Fruit fly (Drosophila melanogaster) whole organism, embryonic: Measurements from ENCODE around the gene CG4950.

Source experiments
- Asciz ChIP-seq: fragments of 200-800 bp; sonication (Bioruptor generic); optimal IDR thresholded peaks from 2 replicates; lab custom pipeline; 2017; ENCODE audit warnings: missing biosample characterization, mild to moderate bottlenecking, missing genetic modification characterization, missing genetic modification reagents
- Atf-2 ChIP-seq: fragments of 200-800 bp; sonication (Bioruptor generic); optimal IDR thresholded peaks from 2 replicates; lab custom pipeline; 2016; ENCODE audit warnings: missing biosample characterization, missing genetic modification characterization
- Awh ChIP-seq: fragments of 200-800 bp; sonication (Bioruptor generic); IDR thresholded peaks from 2 replicates; pipeline ENCODE4, ENCODE4 v1.3.6; 2022; ENCODE audit warnings: missing biosample characterization, missing genetic modification characterization
- B-H2 ChIP-seq: fragments of 200-800 bp; sonication (Bioruptor generic); optimal IDR thresholded peaks from 2 replicates; lab custom pipeline; 2018; ENCODE audit warnings: missing biosample characterization, mild to moderate bottlenecking, missing genetic modification characterization
- BEAF-32 ChIP-seq: fragments of 200-800 bp; sonication (Bioruptor generic); optimal IDR thresholded peaks from 3 replicates; lab custom pipeline; 2017; ENCODE audit warnings: missing biosample characterization, missing genetic modification characterization, mild to moderate bottlenecking, moderate library complexity, missing genetic modification reagents
- Bdp1 ChIP-seq: fragments of 200-800 bp; sonication (Bioruptor generic); optimal IDR thresholded peaks from 3 replicates; lab custom pipeline; 2016; ENCODE audit warnings: missing biosample characterization, missing genetic modification characterization
- CG10274 ChIP-seq: fragments of 200-800 bp; sonication (Bioruptor generic); optimal IDR thresholded peaks from 3 replicates; lab custom pipeline; 2017; ENCODE audit warnings: missing biosample characterization, mild to moderate bottlenecking, missing genetic modification characterization
- CG12391 ChIP-seq: fragments of 200-800 bp; sonication (Bioruptor generic); optimal IDR thresholded peaks from 3 replicates; lab custom pipeline; 2018; ENCODE audit warnings: missing biosample characterization, mild to moderate bottlenecking, missing genetic modification characterization, moderate library complexity
- CG12769 ChIP-seq: fragments of 200-800 bp; sonication (Bioruptor generic); optimal IDR thresholded peaks from 2 replicates; lab custom pipeline; 2019; ENCODE audit warnings: missing biosample characterization, mild to moderate bottlenecking, missing genetic modification characterization, moderate library complexity
- CG1529 ChIP-seq: fragments of 200-800 bp; sonication (Bioruptor generic); optimal IDR thresholded peaks from 3 replicates; lab custom pipeline; 2018; ENCODE audit warnings: missing biosample characterization, missing genetic modification characterization
- CG1647 ChIP-seq: fragments of 200-800 bp; sonication (Bioruptor generic); optimal IDR thresholded peaks from 3 replicates; lab custom pipeline; 2016; ENCODE audit warnings: missing biosample characterization, missing genetic modification characterization
- CG17802 ChIP-seq: fragments of 200-800 bp; sonication (Bioruptor generic); optimal IDR thresholded peaks from 2 replicates; lab custom pipeline; 2018; ENCODE audit warnings: missing biosample characterization, mild to moderate bottlenecking, missing genetic modification characterization, moderate library complexity
- CG2116 ChIP-seq: fragments of 200-800 bp; sonication (Bioruptor generic); optimal IDR thresholded peaks from 3 replicates; lab custom pipeline; 2018; ENCODE audit warnings: missing biosample characterization, mild to moderate bottlenecking, missing genetic modification characterization
- CG3281 ChIP-seq: fragments of 200-800 bp; sonication (Bioruptor generic); optimal IDR thresholded peaks from 3 replicates; lab custom pipeline; 2017; ENCODE audit warnings: missing biosample characterization, mild to moderate bottlenecking, missing genetic modification characterization
- CG4328 ChIP-seq: fragments of 200-800 bp; sonication (Bioruptor generic); optimal IDR thresholded peaks from 3 replicates; lab custom pipeline; 2017; ENCODE audit warnings: missing biosample characterization, missing genetic modification reagents, missing genetic modification characterization
- CG6813 ChIP-seq: fragments of 200-800 bp; sonication (Bioruptor generic); optimal IDR thresholded peaks from 2 replicates; lab custom pipeline; 2017; ENCODE audit warnings: missing biosample characterization, missing genetic modification characterization, mild to moderate bottlenecking, moderate library complexity, missing genetic modification reagents
- CG7928 ChIP-seq: fragments of 200-800 bp; sonication (Bioruptor generic); optimal IDR thresholded peaks from 2 replicates; lab custom pipeline; 2017; ENCODE audit warnings: missing biosample characterization, mild to moderate bottlenecking, missing genetic modification characterization
- CG8388 ChIP-seq: fragments of 200-800 bp; sonication (Bioruptor generic); optimal IDR thresholded peaks from 2 replicates; lab custom pipeline; 2019; ENCODE audit warnings: missing biosample characterization, mild to moderate bottlenecking, missing genetic modification characterization, moderate library complexity
- ERR ChIP-seq: fragments of 200-800 bp; sonication (Bioruptor generic); optimal IDR thresholded peaks from 2 replicates; lab custom pipeline; 2016; ENCODE audit warnings: missing biosample characterization, missing genetic modification characterization
- Fer2 ChIP-seq: fragments of 200-800 bp; sonication (Bioruptor generic); optimal IDR thresholded peaks from 2 replicates; lab custom pipeline; 2018; ENCODE audit warnings: missing biosample characterization, mild to moderate bottlenecking, missing genetic modification characterization, moderate library complexity
- HHEX ChIP-seq: fragments of 200-800 bp; sonication (Bioruptor generic); optimal IDR thresholded peaks from 3 replicates; lab custom pipeline; 2017; ENCODE audit warnings: missing biosample characterization, mild to moderate bottlenecking, missing genetic modification characterization, missing genetic modification reagents
- Hey ChIP-seq: fragments of 200-800 bp; sonication (Bioruptor generic); optimal IDR thresholded peaks from 3 replicates; lab custom pipeline; 2018; ENCODE audit warnings: missing biosample characterization, mild to moderate bottlenecking, missing genetic modification characterization
- Hmr ChIP-seq: fragments of 200-800 bp; sonication (Bioruptor generic); optimal IDR thresholded peaks from 3 replicates; lab custom pipeline; 2017; ENCODE audit warnings: mild to moderate bottlenecking, missing biosample characterization, missing genetic modification reagents, missing genetic modification characterization
- Hr3 ChIP-seq: fragments of 200-800 bp; sonication (Bioruptor generic); optimal IDR thresholded peaks from 3 replicates; lab custom pipeline; 2016; ENCODE audit warnings: missing biosample characterization, missing genetic modification characterization
- Hsf ChIP-seq: fragments of 200-800 bp; sonication (Bioruptor generic); optimal IDR thresholded peaks from 3 replicates; lab custom pipeline; 2016; ENCODE audit warnings: missing biosample characterization, missing genetic modification characterization
- Max ChIP-seq: fragments of 200-800 bp; sonication (Bioruptor generic); optimal IDR thresholded peaks from 2 replicates; lab custom pipeline; 2016; ENCODE audit warnings: missing biosample characterization, mild to moderate bottlenecking, missing genetic modification characterization
- Meics ChIP-seq: fragments of 200-800 bp; sonication (Bioruptor generic); optimal IDR thresholded peaks from 2 replicates; lab custom pipeline; 2017; ENCODE audit warnings: missing biosample characterization, mild to moderate bottlenecking, missing genetic modification characterization
- aop ChIP-seq: fragments of 200-800 bp; sonication (Bioruptor generic); IDR thresholded peaks from 2 replicates; pipeline ENCODE4 v1.3.6; 2022; ENCODE audit warnings: missing biosample characterization, missing genetic modification characterization
- bbx ChIP-seq: fragments of 200-800 bp; sonication (Bioruptor generic); IDR thresholded peaks from 2 replicates; pipeline ENCODE4 v1.3.6; 2022; ENCODE audit warnings: missing biosample characterization, missing genetic modification characterization; ENCODE audit not compliant: partially characterized antibody
- bsh ChIP-seq, 2 experiments: fragments of 200-800 bp; sonication (Bioruptor generic); optimal IDR thresholded peaks; 2 replicates each; lab custom pipeline; 2017 to 2018; ENCODE audit warnings: mild to moderate bottlenecking in 2 of 2, missing biosample characterization in 2 of 2, missing genetic modification characterization in 2 of 2, moderate library complexity in 1 of 2
- croc ChIP-seq: fragments of 200-800 bp; sonication (Bioruptor generic); conservative IDR thresholded peaks from 3 replicates; pipeline ENCODE4 v1.3.6; 2022; ENCODE audit warnings: missing biosample characterization, missing genetic modification characterization
- crol ChIP-seq: fragments of 200-800 bp; sonication (Bioruptor generic); IDR thresholded peaks from 2 replicates; pipeline ENCODE4 v1.3.6; 2022; ENCODE audit warnings: missing biosample characterization, missing genetic modification characterization
- crp ChIP-seq, 2 experiments: fragments of 200-800 bp; sonication (Bioruptor generic); optimal IDR thresholded peaks; 2 replicates in 1 of 2; 3 replicates in 1 of 2; lab custom pipeline; 2017; ENCODE audit warnings: missing biosample characterization in 2 of 2, missing genetic modification characterization in 2 of 2, mild to moderate bottlenecking in 1 of 2, moderate library complexity in 1 of 2
- dimm ChIP-seq: fragments of 200-800 bp; sonication (Bioruptor generic); IDR thresholded peaks from 2 replicates; pipeline ENCODE4 v1.3.6; 2022; ENCODE audit warnings: missing biosample characterization, missing genetic modification characterization
- grn ChIP-seq: fragments of 200-800 bp; sonication (Bioruptor generic); optimal IDR thresholded peaks from 3 replicates; lab custom pipeline; 2017; ENCODE audit warnings: missing biosample characterization, missing genetic modification characterization
- gsb-n ChIP-seq: fragments of 200-800 bp; sonication (Bioruptor generic); optimal IDR thresholded peaks from 3 replicates; lab custom pipeline; 2018; ENCODE audit warnings: missing biosample characterization, mild to moderate bottlenecking, missing genetic modification characterization
- hkb ChIP-seq, 2 experiments: fragments of 200-800 bp in 1 of 2; fragments of >200 bp in 1 of 2; sonication (Bioruptor generic) in 1 of 2; IDR thresholded peaks in 1 of 2; optimal IDR thresholded peaks in 1 of 2; 2 replicates each; pipeline versions ENCODE4 v1.3.6 to Lab custom; 2017 to 2022; ENCODE audit warnings: missing biosample characterization in 1 of 2, missing genetic modification characterization in 1 of 2
- maf-S ChIP-seq: fragments of 200-800 bp; sonication (Bioruptor generic); optimal IDR thresholded peaks from 2 replicates; lab custom pipeline; 2016; ENCODE audit warnings: missing biosample characterization, missing genetic modification characterization
- nerfin-1 ChIP-seq: fragments of 200-800 bp; sonication (Bioruptor generic); optimal IDR thresholded peaks from 3 replicates; lab custom pipeline; 2019; ENCODE audit warnings: missing biosample characterization, mild to moderate bottlenecking, missing genetic modification characterization, moderate library complexity
- nmo ChIP-seq: fragments of 200-800 bp; sonication (Bioruptor generic); optimal IDR thresholded peaks from 2 replicates; lab custom pipeline; 2018; ENCODE audit warnings: missing biosample characterization, mild to moderate bottlenecking, missing genetic modification characterization, moderate library complexity
- odd ChIP-seq: fragments of 200-800 bp; sonication (Bioruptor generic); optimal IDR thresholded peaks from 2 replicates; lab custom pipeline; 2017; ENCODE audit warnings: missing biosample characterization, mild to moderate bottlenecking, missing genetic modification characterization
- onecut ChIP-seq: fragments of 200-800 bp; sonication (Bioruptor generic); IDR thresholded peaks from 2 replicates; pipeline ENCODE4 v1.3.6; 2022; ENCODE audit warnings: missing biosample characterization, missing genetic modification characterization
- pzg ChIP-seq: fragments of 200-800 bp; sonication (Bioruptor generic); optimal IDR thresholded peaks from 3 replicates; lab custom pipeline; 2018; ENCODE audit warnings: missing biosample characterization, mild to moderate bottlenecking, missing genetic modification characterization, moderate library complexity
- ranshi ChIP-seq: fragments of 200-800 bp; sonication (Bioruptor generic); IDR thresholded peaks from 2 replicates; pipeline ENCODE4 v1.3.6; 2022; ENCODE audit warnings: missing biosample characterization, missing genetic modification characterization
- sens ChIP-seq: fragments of 200-800 bp; sonication (Bioruptor generic); peaks from one replicate; lab custom pipeline; 2016; ENCODE audit warnings: missing biosample characterization, missing genetic modification characterization
- slp2 ChIP-seq: fragments of 200-800 bp; sonication (Bioruptor generic); optimal IDR thresholded peaks from 2 replicates; lab custom pipeline; 2016; ENCODE audit warnings: missing biosample characterization, missing genetic modification characterization
- so ChIP-seq: fragments of 200-800 bp; sonication (Bioruptor generic); IDR thresholded peaks from 3 replicates; pipeline ENCODE4 v1.3.6; 2022; ENCODE audit warnings: missing biosample characterization, missing genetic modification characterization
- tgo ChIP-seq: fragments of 200-800 bp; sonication (Bioruptor generic); IDR thresholded peaks from 3 replicates; pipeline ENCODE4 v1.3.6; 2022; ENCODE audit warnings: missing biosample characterization, missing genetic modification characterization
- trem ChIP-seq: fragments of 200-800 bp; optimal IDR thresholded peaks from 3 replicates; lab custom pipeline; 2019; ENCODE audit warnings: missing biosample characterization, mild to moderate bottlenecking, missing genetic modification characterization, moderate library complexity

CG4950 gene

DNA sequence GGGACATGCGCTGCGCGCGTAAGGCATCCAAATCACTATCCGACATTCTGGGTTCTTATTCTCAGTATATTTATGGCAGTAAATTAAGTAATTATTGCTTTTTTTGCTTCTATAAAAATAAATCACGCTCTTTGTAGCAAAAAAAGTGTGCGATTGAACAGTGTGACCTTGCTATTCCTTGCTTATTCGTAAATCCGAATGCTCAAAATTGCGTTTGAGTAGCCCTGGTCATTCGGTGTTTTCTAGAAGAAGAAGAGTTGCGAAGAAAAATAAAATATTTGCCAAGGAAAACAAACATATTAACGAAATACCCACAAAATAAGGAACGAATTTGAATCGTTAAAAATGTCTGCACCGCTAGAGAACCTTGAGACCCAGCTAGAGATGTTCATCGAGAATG lies 36.1 kb downstream of the CG4950 start, which contains the start of the genes PDCD-5 and MED10 (continued):
- TF ChIP-seq trem (peak; percentile 42), Hsf (GFP tag; lab: Kevin White, UChicago) (peak; percentile 24), sens (GFP tag; lab: Kevin White, UChicago) (peak; percentile 84), gsb-n (no peak), maf-S (GFP tag; lab: Kevin White, UChicago) (no peak), CG8388 (no peak), odd (GFP tag; lab: Kevin White, UChicago) (no peak), crol (no peak), Atf-2 (GFP tag; lab: Kevin White, UChicago) (no peak), Max (GFP tag; lab: Kevin White, UChicago) (no peak), CG7928 (GFP tag; lab: Kevin White, UChicago) (peak; percentile 97), pzg (peak; percentile 93), BEAF-32 (peak; percentile 53), CG10274 (no peak), nmo (GFP tag; lab: Kevin White, UChicago) (peak; percentile 70), hkb (optimal IDR thresholded peaks at IDR 0.05; lab: Kevin White, UChicago) (no peak), hkb (GFP tag; IDR thresholded peaks at IDR 0.05; lab: Robert Waterston, UW) (no peak), nerfin-1 (tag; lab: Kevin White, UChicago) (peak; percentile 64), croc (no peak), bsh (GFP tag; optimal IDR thresholded peaks at IDR 0.05; lab: Kevin White, UChicago) (no peak), B-H2 (GFP tag; lab: Kevin White, UChicago) (no peak)
- TF ChIP-seq, all 482 proteins: peak for 83

DNA sequence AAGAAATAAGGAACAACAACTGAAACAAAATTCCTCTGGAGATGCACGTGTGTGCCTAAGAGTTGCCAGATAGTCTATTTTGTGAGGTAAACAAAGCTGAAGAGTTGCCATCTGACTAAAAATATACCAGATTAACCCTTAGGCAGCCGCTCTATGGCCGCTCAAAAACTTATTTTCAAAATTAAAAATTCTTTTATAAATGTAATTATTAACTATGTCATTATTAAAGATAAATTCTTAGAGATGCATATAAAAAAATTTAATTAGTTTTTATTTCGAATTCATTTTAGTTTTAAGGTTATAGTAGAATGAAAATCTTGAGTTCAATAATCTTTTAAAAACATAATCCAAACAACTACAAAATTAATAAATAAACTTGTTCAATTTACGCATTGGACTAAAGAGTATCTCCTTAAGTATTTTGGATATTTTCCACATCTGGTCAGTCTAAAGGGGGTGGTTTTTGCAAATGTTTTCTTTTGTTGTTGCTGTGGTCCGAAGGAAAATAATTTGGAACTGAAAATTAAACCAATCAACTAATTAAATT lies 39.2 kb downstream of the CG4950 start, which contains the start of gene Tmx3:
Gene Tmx3 (plus strand): TSS at position 442 of the 547 bp plus-strand sequence.
- TF ChIP-seq aop (GFP tag; lab: Robert Waterston, UW) (peak; percentile 85), bbx (GFP tag; lab: Robert Waterston, UW) (no peak), tgo (GFP tag; lab: Robert Waterston, UW) (peak; percentile 94), grn (no peak), so (GFP tag; lab: Robert Waterston, UW) (peak; percentile 77; the same call in 2 of the 3 replicates), CG17802 (tag; lab: Kevin White, UChicago) (peak; percentile 67), dimm (GFP tag; lab: Robert Waterston, UW) (peak; percentile 84), trem (peak; percentile 83), CG3281 (GFP tag; lab: Kevin White, UChicago) (peak; percentile 74), crp (GFP tag; optimal IDR thresholded peaks at IDR 0.05; lab: Kevin White, UChicago) (peak in 1 of 2 experiments; percentile 61), HHEX (peak; percentile 77), CG1647 (GFP tag; lab: Kevin White, UChicago) (peak; percentile 39), ERR (GFP tag; lab: Kevin White, UChicago) (no peak), slp2 (GFP tag; lab: Kevin White, UChicago) (peak; percentile 32), CG1529 (GFP tag; lab: Kevin White, UChicago) (peak; percentile 21), CG2116 (peak; percentile 72), CG12769 (no peak), Hr3 (GFP tag; lab: Kevin White, UChicago) (peak; percentile 93), Meics (GFP tag; lab: Kevin White, UChicago) (peak; percentile 88), onecut (peak; percentile 67), Bdp1 (GFP tag; lab: Kevin White, UChicago) (no peak), Asciz (GFP tag; lab: Kevin White, UChicago) (peak; percentile 30), CG12391 (tag; lab: Kevin White, UChicago) (peak; percentile 96), Hey (tag; lab: Kevin White, UChicago) (no peak), ranshi (GFP tag; lab: Robert Waterston, UW) (peak; percentile 95), Hmr (peak; percentile 87), CG6813 (peak; percentile 46), croc (peak; percentile 80), CG4328 (GFP tag; lab: Kevin White, UChicago) (peak; percentile 23), Fer2 (tag; lab: Kevin White, UChicago) (peak; percentile 80), Awh (GFP tag; lab: Robert Waterston, UW) (peak; percentile 88)
